Fruit fly (Drosophila melanogaster) whole organism, embryonic: ENCODE data around the gene Nsun5.
A peak's percentile ranks its signal among the peaks of the same experiment; 100 is the strongest.

Experiments
- Adf1 ChIP-seq: fragments of 200-800 bp; sonication (Bioruptor generic); IDR thresholded peaks from 2 replicates; pipeline ENCODE4 v1.3.6; 2022; ENCODE audit warnings: missing biosample characterization, missing genetic modification characterization
- Aef1 ChIP-seq: fragments of 200-800 bp; sonication (Bioruptor generic); IDR thresholded peaks from 3 replicates; pipeline ENCODE4 v1.3.6; 2022; ENCODE audit warnings: missing biosample characterization, missing genetic modification characterization
- Atf6 ChIP-seq: fragments of 200-800 bp; sonication (Bioruptor generic); IDR thresholded peaks from 2 replicates; pipeline ENCODE4 v1.3.6; 2022; ENCODE audit warnings: missing biosample characterization, missing genetic modification characterization
- CG10209 ChIP-seq: fragments of 200-800 bp; sonication (Bioruptor generic); optimal IDR thresholded peaks from 3 replicates; lab custom pipeline; 2017; ENCODE audit warnings: missing biosample characterization, mild to moderate bottlenecking, missing genetic modification characterization, missing genetic modification reagents
- CG10543 ChIP-seq: fragments of 200-800 bp; sonication (Bioruptor generic); optimal IDR thresholded peaks from 3 replicates; lab custom pipeline; 2017; ENCODE audit warnings: missing biosample characterization, mild to moderate bottlenecking, missing genetic modification characterization, moderate library complexity
- CG10979 ChIP-seq: fragments of 200-800 bp; sonication (Bioruptor generic); optimal IDR thresholded peaks from 2 replicates; lab custom pipeline; 2018; ENCODE audit warnings: missing biosample characterization, mild to moderate bottlenecking, missing genetic modification characterization, moderate library complexity
- CG11560 ChIP-seq: fragments of 200-800 bp; sonication (Bioruptor generic); IDR thresholded peaks from 3 replicates; pipeline ENCODE4 v1.3.6; 2022; ENCODE audit warnings: missing biosample characterization, missing genetic modification characterization
- CG18011 ChIP-seq: fragments of 200-800 bp; sonication (Bioruptor generic); optimal IDR thresholded peaks from 2 replicates; lab custom pipeline; 2017; ENCODE audit warnings: missing biosample characterization, missing genetic modification characterization, mild to moderate bottlenecking, moderate library complexity, missing genotype
- CG2129 ChIP-seq: fragments of 200-800 bp; sonication (Bioruptor generic); IDR thresholded peaks from 2 replicates; pipeline ENCODE4 v1.3.6; 2022; ENCODE audit warnings: missing biosample characterization, missing genetic modification characterization; ENCODE audit not compliant: partially characterized antibody
- CG43689 ChIP-seq: fragments of 200-800 bp; sonication (Bioruptor generic); IDR thresholded peaks from 2 replicates; pipeline ENCODE4 v1.3.6; 2022; ENCODE audit warnings: missing biosample characterization, missing genetic modification characterization
- CG4707 ChIP-seq: fragments of 200-800 bp; sonication (Bioruptor generic); optimal IDR thresholded peaks from 2 replicates; lab custom pipeline; 2018; ENCODE audit warnings: missing biosample characterization, mild to moderate bottlenecking, missing genetic modification characterization, moderate library complexity
- CG6254 ChIP-seq: fragments of 200-800 bp; sonication (Bioruptor generic); optimal IDR thresholded peaks from 3 replicates; lab custom pipeline; 2017; ENCODE audit warnings: mild to moderate bottlenecking, missing biosample characterization, missing genetic modification reagents, missing genetic modification characterization
- CG7357 ChIP-seq: fragments of 200-800 bp; sonication (Bioruptor generic); IDR thresholded peaks from 3 replicates; pipeline ENCODE4 v1.3.6; 2022; ENCODE audit warnings: missing biosample characterization, missing genetic modification characterization
- CG7987 ChIP-seq: fragments of 200-800 bp; sonication (Bioruptor generic); optimal IDR thresholded peaks from 2 replicates; lab custom pipeline; 2018; ENCODE audit warnings: missing biosample characterization, mild to moderate bottlenecking, missing genetic modification characterization, moderate library complexity
- CG8478 ChIP-seq: fragments of >200 bp; optimal IDR thresholded peaks from 2 replicates; lab custom pipeline; 2018
- Dbx ChIP-seq: fragments of 200-800 bp; sonication (Bioruptor generic); IDR thresholded peaks from 3 replicates; pipeline ENCODE4 v1.3.6; 2022; ENCODE audit warnings: missing biosample characterization, missing genetic modification characterization
- Dref ChIP-seq: fragments of 200-800 bp; sonication (Bioruptor generic); IDR thresholded peaks from 2 replicates; pipeline ENCODE4 v1.3.6; 2022; ENCODE audit warnings: missing biosample characterization, missing genetic modification characterization
- HmgZ ChIP-seq: fragments of 200-800 bp; sonication (Bioruptor generic); optimal IDR thresholded peaks from 2 replicates; lab custom pipeline; 2018; ENCODE audit warnings: missing biosample characterization, mild to moderate bottlenecking, missing genetic modification characterization
- Hsf ChIP-seq: fragments of 200-800 bp; sonication (Bioruptor generic); optimal IDR thresholded peaks from 3 replicates; lab custom pipeline; 2016; ENCODE audit warnings: missing biosample characterization, missing genetic modification characterization
- Oaz ChIP-seq: fragments of 200-800 bp; sonication (Bioruptor generic); IDR thresholded peaks from 2 replicates; pipeline ENCODE4 v1.3.6; 2022; ENCODE audit warnings: missing biosample characterization, missing genetic modification characterization
- Ptx1 ChIP-seq: fragments of 200-800 bp; sonication (Bioruptor generic); IDR thresholded peaks from 2 replicates; pipeline ENCODE4 v1.3.6; 2022; ENCODE audit warnings: missing biosample characterization, missing genetic modification characterization
- Sox102F ChIP-seq: fragments of 200-800 bp; sonication (Bioruptor generic); optimal IDR thresholded peaks from 2 replicates; lab custom pipeline; 2018; ENCODE audit warnings: missing biosample characterization, mild to moderate bottlenecking, missing genetic modification characterization, moderate library complexity
- Ssrp ChIP-seq: fragments of 200-800 bp; sonication (Bioruptor generic); optimal IDR thresholded peaks from 2 replicates; lab custom pipeline; 2018; ENCODE audit warnings: missing biosample characterization, mild to moderate bottlenecking, missing genetic modification characterization, moderate library complexity
- Xbp1 ChIP-seq: fragments of 200-800 bp; sonication (Bioruptor generic); optimal IDR thresholded peaks from 3 replicates; lab custom pipeline; 2016; ENCODE audit warnings: missing biosample characterization, mild to moderate bottlenecking, missing genetic modification characterization
- amos ChIP-seq: fragments of 200-800 bp; sonication (Bioruptor generic); IDR thresholded peaks from 2 replicates; pipeline ENCODE4 v1.3.6; 2022; ENCODE audit warnings: missing biosample characterization, missing genetic modification characterization; ENCODE audit not compliant: partially characterized antibody
- ash1 ChIP-seq: fragments of 200-800 bp; sonication (Bioruptor generic); optimal IDR thresholded peaks from 2 replicates; lab custom pipeline; 2018; ENCODE audit warnings: missing biosample characterization, mild to moderate bottlenecking, missing genetic modification characterization
- bbx ChIP-seq: fragments of 200-800 bp; sonication (Bioruptor generic); IDR thresholded peaks from 2 replicates; pipeline ENCODE4 v1.3.6; 2022; ENCODE audit warnings: missing biosample characterization, missing genetic modification characterization; ENCODE audit not compliant: partially characterized antibody
- bcd ChIP-seq: fragments of 200-800 bp; sonication (Bioruptor generic); optimal IDR thresholded peaks from 2 replicates; lab custom pipeline; 2017; ENCODE audit warnings: missing biosample characterization, mild to moderate bottlenecking, missing genetic modification characterization
- bowl ChIP-seq: fragments of 200-800 bp; sonication (Bioruptor generic); IDR thresholded peaks from 2 replicates; pipeline ENCODE4 v1.3.6; 2022; ENCODE audit warnings: missing biosample characterization, missing genetic modification characterization
- chif ChIP-seq, 2 experiments: fragments of 200-800 bp; sonication (Bioruptor generic); optimal IDR thresholded peaks; 3 replicates each; lab custom pipeline; 2016; ENCODE audit warnings: missing biosample characterization in 2 of 2, missing genetic modification characterization in 2 of 2
- chn ChIP-seq: fragments of 200-800 bp; sonication (Bioruptor generic); optimal IDR thresholded peaks from 2 replicates; lab custom pipeline; 2016; ENCODE audit warnings: missing biosample characterization, missing genetic modification characterization
- crc ChIP-seq: fragments of 200-800 bp; sonication (Bioruptor generic); optimal IDR thresholded peaks from 2 replicates; lab custom pipeline; 2016; ENCODE audit warnings: missing biosample characterization, missing genetic modification characterization
- croc ChIP-seq: fragments of 200-800 bp; sonication (Bioruptor generic); conservative IDR thresholded peaks from 3 replicates; pipeline ENCODE4 v1.3.6; 2022; ENCODE audit warnings: missing biosample characterization, missing genetic modification characterization
- emc ChIP-seq: fragments of 200-800 bp; sonication (Bioruptor generic); optimal IDR thresholded peaks from 2 replicates; lab custom pipeline; 2016; ENCODE audit warnings: missing biosample characterization, missing genetic modification characterization
- gro ChIP-seq: fragments of 200-800 bp; sonication (Bioruptor generic); optimal IDR thresholded peaks from 2 replicates; lab custom pipeline; 2016; ENCODE audit warnings: missing biosample characterization, missing genetic modification characterization
- ind ChIP-seq: fragments of 200-800 bp; sonication (Bioruptor generic); optimal IDR thresholded peaks from 3 replicates; lab custom pipeline; 2016; ENCODE audit warnings: missing biosample characterization, missing genetic modification characterization
- kay ChIP-seq: fragments of 200-800 bp; sonication (Bioruptor generic); optimal IDR thresholded peaks from 2 replicates; lab custom pipeline; 2016; ENCODE audit warnings: missing biosample characterization, missing genetic modification characterization
- nerfin-1 ChIP-seq: fragments of 200-800 bp; sonication (Bioruptor generic); optimal IDR thresholded peaks from 3 replicates; lab custom pipeline; 2019; ENCODE audit warnings: missing biosample characterization, mild to moderate bottlenecking, missing genetic modification characterization, moderate library complexity
- onecut ChIP-seq: fragments of 200-800 bp; sonication (Bioruptor generic); IDR thresholded peaks from 2 replicates; pipeline ENCODE4 v1.3.6; 2022; ENCODE audit warnings: missing biosample characterization, missing genetic modification characterization
- p53 ChIP-seq: fragments of 200-800 bp; sonication (Bioruptor generic); optimal IDR thresholded peaks from 2 replicates; lab custom pipeline; 2016; ENCODE audit warnings: missing biosample characterization, missing genetic modification characterization
- pfk ChIP-seq: fragments of 200-800 bp; sonication (Bioruptor generic); optimal IDR thresholded peaks from 2 replicates; lab custom pipeline; 2018; ENCODE audit warnings: missing biosample characterization, mild to moderate bottlenecking, missing genetic modification characterization, moderate library complexity
- phol ChIP-seq: fragments of 200-800 bp; sonication (Bioruptor generic); optimal IDR thresholded peaks from 3 replicates; lab custom pipeline; 2018; ENCODE audit warnings: missing biosample characterization, mild to moderate bottlenecking, missing genetic modification characterization, moderate library complexity
- pum ChIP-seq: fragments of 200-800 bp; sonication (Bioruptor generic); optimal IDR thresholded peaks from 2 replicates; lab custom pipeline; 2016; ENCODE audit warnings: missing biosample characterization, missing genetic modification characterization
- pzg ChIP-seq: fragments of 200-800 bp; sonication (Bioruptor generic); optimal IDR thresholded peaks from 3 replicates; lab custom pipeline; 2018; ENCODE audit warnings: missing biosample characterization, mild to moderate bottlenecking, missing genetic modification characterization, moderate library complexity
- sima ChIP-seq: fragments of 200-800 bp; sonication (Bioruptor generic); optimal IDR thresholded peaks from 2 replicates; lab custom pipeline; 2016; ENCODE audit warnings: missing biosample characterization, missing genetic modification characterization
- sr ChIP-seq: fragments of 200-800 bp; sonication (Bioruptor generic); IDR thresholded peaks from 3 replicates; pipeline ENCODE4 v1.3.6; 2022; ENCODE audit warnings: missing biosample characterization, missing genetic modification characterization
- stc ChIP-seq: fragments of 200-800 bp; sonication (Bioruptor generic); IDR thresholded peaks from 2 replicates; pipeline ENCODE4 v1.3.6; 2022; ENCODE audit warnings: missing biosample characterization, missing genetic modification characterization
- trh ChIP-seq: fragments of 200-800 bp; sonication (Bioruptor generic); optimal IDR thresholded peaks from 2 replicates; lab custom pipeline; 2016; ENCODE audit warnings: missing biosample characterization, missing genetic modification characterization
- ttk ChIP-seq: fragments of 200-800 bp; sonication (Bioruptor generic); IDR thresholded peaks from 2 replicates; pipeline ENCODE4 v2.1.2; 2022; ENCODE audit warnings: missing biosample characterization, missing genetic modification characterization
- zf30C ChIP-seq: fragments of 200-800 bp; sonication (Bioruptor generic); optimal IDR thresholded peaks from 3 replicates; lab custom pipeline; 2018; ENCODE audit warnings: missing biosample characterization, mild to moderate bottlenecking, missing genetic modification characterization

Gene Nsun5

DNA sequence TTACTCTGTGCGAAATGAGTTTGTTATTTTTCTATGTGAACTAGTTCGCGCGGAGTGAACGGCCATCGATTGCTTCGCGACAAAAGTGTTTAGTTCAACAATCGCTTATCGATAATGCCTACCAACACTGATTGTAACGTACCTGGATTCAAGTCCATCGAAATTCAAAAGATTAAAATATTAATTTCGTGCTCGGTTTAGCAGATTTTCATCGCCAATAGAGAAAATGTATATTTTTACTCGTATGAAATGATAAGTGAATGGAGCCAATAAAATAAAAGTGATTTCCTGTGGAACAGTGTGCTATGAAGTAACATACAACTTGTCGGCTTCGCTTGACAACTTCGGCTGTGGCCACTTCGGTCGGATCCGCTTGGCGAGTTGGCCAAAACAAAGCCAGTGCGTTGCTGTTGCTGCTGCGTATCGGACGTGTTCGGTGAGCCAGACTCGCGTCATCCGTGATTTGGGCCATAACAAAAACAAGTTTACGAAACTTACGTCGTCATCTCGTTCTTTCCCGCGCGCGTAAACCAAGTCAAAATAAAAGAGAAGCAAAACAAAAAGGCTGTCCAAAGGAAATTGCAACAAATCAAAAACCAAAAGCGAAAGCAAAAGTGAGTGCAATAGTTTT, 18.3 kb upstream of the Nsun5 start, which contains the start of the genes CG5555 and myd (continued):
- TF ChIP-seq ind (no peak), Xbp1 (GFP tag; lab: Kevin White, UChicago) (peak; percentile 38), nerfin-1 (no peak), Hsf (GFP tag; lab: Kevin White, UChicago) (peak; percentile 47), crc (GFP tag; lab: Kevin White, UChicago) (peak; percentile 13), CG43689 (GFP tag; lab: Robert Waterston, UW) (no peak), bowl (peak; percentile 19; the same call in 1 of the 2 replicates), pfk (no peak), CG7987 (GFP tag; lab: Kevin White, UChicago) (no peak), CG4707 (GFP tag; lab: Kevin White, UChicago) (no peak), sr (GFP tag; lab: Robert Waterston, UW) (no peak), CG7357 (GFP tag; lab: Robert Waterston, UW) (peak; percentile 33; the same call in 1 of the 3 replicates), Adf1 (GFP tag; lab: Robert Waterston, UW) (peak; percentile 54; the same call in 1 of the 2 replicates), kay (GFP tag; lab: Kevin White, UChicago) (no peak), p53 (GFP tag; lab: Kevin White, UChicago) (no peak), chn (GFP tag; lab: Kevin White, UChicago) (peak; percentile 38), CG2129 (GFP tag; lab: Robert Waterston, UW) (no peak), bbx (peak; percentile 81), CG18011 (GFP tag; lab: Kevin White, UChicago) (peak; percentile 24), CG6254 (GFP tag; lab: Kevin White, UChicago) (no peak), trh (GFP tag; lab: Kevin White, UChicago) (no peak), amos (GFP tag; lab: Robert Waterston, UW) (peak; percentile 69; the same call in 1 of the 2 replicates), CG10543 (GFP tag; lab: Kevin White, UChicago) (peak; percentile 39), Aef1 (GFP tag; lab: Robert Waterston, UW) (no peak; the same call in 2 of the 3 replicates), CG10979 (tag; lab: Kevin White, UChicago) (no peak), emc (GFP tag; lab: Kevin White, UChicago) (no peak), Ssrp (tag; lab: Kevin White, UChicago) (no peak), onecut (GFP tag; lab: Robert Waterston, UW) (peak; percentile 29; the same call in 1 of the 2 replicates), CG10209 (peak; percentile 8), ash1 (GFP tag; lab: Kevin White, UChicago) (no peak), Sox102F (GFP tag; lab: Kevin White, UChicago) (peak; percentile 46), Oaz (no peak), pzg (GFP tag; lab: Kevin White, UChicago) (peak; percentile 60), ttk (GFP tag; lab: Robert Waterston, UW) (no peak), croc (no peak), Dbx (GFP tag; lab: Robert Waterston, UW) (no peak), Atf6 (peak; percentile 74), gro (GFP tag; lab: Kevin White, UChicago) (peak; percentile 80), HmgZ (tag; lab: Kevin White, UChicago) (peak; percentile 50), CG11560 (tag; lab: Robert Waterston, UW) (no peak), stc (GFP tag; lab: Robert Waterston, UW) (peak; percentile 53; the same call in 1 of the 2 replicates), pum (GFP tag; lab: Kevin White, UChicago) (peak; percentile 13), Ptx1 (GFP tag; lab: Robert Waterston, UW) (no peak), Dref (GFP tag; lab: Robert Waterston, UW) (peak; percentile 90), phol (peak; percentile 35), chif (GFP tag; optimal IDR thresholded peaks at IDR 0.05; lab: Kevin White, UChicago) (no peak), bcd (GFP tag; lab: Kevin White, UChicago) (no peak), CG8478 (lab: Kevin White, UChicago) (no peak), zf30C (GFP tag; lab: Kevin White, UChicago) (no peak), sima (no peak)
